Fruit fly (Drosophila melanogaster): Measurements from ENCODE around the gene Pburs.
A peak's percentile ranks its signal among the peaks of the same experiment; 100 is the strongest.

The Pburs gene

DNA sequence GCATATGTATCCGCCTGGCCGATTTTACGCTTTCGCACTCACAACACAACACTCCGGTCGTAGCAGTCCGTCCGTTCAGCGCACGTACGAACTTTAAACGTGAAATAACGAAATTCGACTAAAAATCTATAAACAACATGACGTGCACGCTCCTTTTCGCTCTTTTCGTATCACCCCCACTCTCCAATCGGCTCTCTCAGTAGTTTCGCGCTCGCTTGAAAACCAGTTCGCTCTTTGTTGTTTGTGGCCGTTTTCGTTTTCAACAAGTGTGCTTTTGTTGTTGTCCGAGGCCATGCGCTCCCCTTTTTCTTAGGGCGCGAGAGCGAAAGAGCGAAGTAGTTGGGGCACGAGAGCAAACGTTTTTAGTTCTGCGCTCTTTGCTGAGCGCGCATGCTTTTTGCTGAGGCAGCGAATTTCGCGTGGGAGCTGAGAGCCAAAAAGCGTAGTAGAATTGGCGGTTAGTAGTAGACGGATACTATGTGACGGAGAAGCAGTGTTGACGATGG, 7.7 kb downstream of the Pburs start, which contains the start of gene elB (continued):
- TF ChIP-seq Dip3 (GFP tag; optimal IDR thresholded peaks at IDR 0.05): no peak
- no peak for TF ChIP-seq wdn (GFP tag; IDR thresholded peaks at IDR 0.05)
- TF ChIP-seq CG3281 (GFP tag; optimal IDR thresholded peaks at IDR 0.05): no peak
- no peak for TF ChIP-seq Kr (GFP tag; optimal IDR thresholded peaks at IDR 0.05)
- TF ChIP-seq CG12769 (tag; optimal IDR thresholded peaks at IDR 0.05): no peak
- TF ChIP-seq ranshi (GFP tag; IDR thresholded peaks at IDR 0.05): no peak
- no peak for TF ChIP-seq BEAF-32 (GFP tag; optimal IDR thresholded peaks at IDR 0.05)
- TF ChIP-seq sima (GFP tag; optimal IDR thresholded peaks at IDR 0.05): no peak
- no peak for TF ChIP-seq Oaz (GFP tag; IDR thresholded peaks at IDR 0.05)
- no peak for TF ChIP-seq CG10274 (GFP tag; optimal IDR thresholded peaks at IDR 0.05)
- TF ChIP-seq Atf3 (GFP tag; optimal IDR thresholded peaks at IDR 0.05): no peak
- no peak for TF ChIP-seq aop (GFP tag; IDR thresholded peaks at IDR 0.05)
- TF ChIP-seq nerfin-1 (tag; optimal IDR thresholded peaks at IDR 0.05): no peak
- TF ChIP-seq CG16813 (GFP tag; IDR thresholded peaks at IDR 0.05; ENCODE audit: partially characterized antibody): no peak
- TF ChIP-seq CG4328 (GFP tag; optimal IDR thresholded peaks at IDR 0.05): no peak
- peak in 1 of 2 experiments; percentile 2 for TF ChIP-seq Hr51 (GFP tag; optimal IDR thresholded peaks at IDR 0.05)
- no peak for TF ChIP-seq Mrtf (GFP tag; IDR thresholded peaks at IDR 0.05)
- no peak; the same call in 2 of the 3 replicates for TF ChIP-seq B-H1 (GFP tag; IDR thresholded peaks at IDR 0.05)
- TF ChIP-seq CG6175 (GFP tag; IDR thresholded peaks at IDR 0.05): peak; percentile 30; the same call in 1 of the 3 replicates
- TF ChIP-seq sug (tag; optimal IDR thresholded peaks at IDR 0.05): peak; percentile 5
- no peak for TF ChIP-seq zfh2 (GFP tag; optimal IDR thresholded peaks at IDR 0.05)
- TF ChIP-seq Atf-2 (GFP tag; optimal IDR thresholded peaks at IDR 0.05): no peak
- peak; percentile 68 for TF ChIP-seq Drgx (GFP tag; IDR thresholded peaks at IDR 0.05)
- TF ChIP-seq CG4360 (GFP tag; IDR thresholded peaks at IDR 0.05): peak; percentile 86
- TF ChIP-seq CG10431 (GFP tag; optimal IDR thresholded peaks at IDR 0.05): no peak
- TF ChIP-seq Bteb2 (GFP tag; optimal IDR thresholded peaks at IDR 0.05): no peak
- TF ChIP-seq CG8388 (GFP tag; optimal IDR thresholded peaks at IDR 0.05): no peak
- TF ChIP-seq Hmr (GFP tag; optimal IDR thresholded peaks at IDR 0.05): peak; percentile 0
- TF ChIP-seq sr (GFP tag; IDR thresholded peaks at IDR 0.05): peak; percentile 85
- no peak for TF ChIP-seq CG1647 (GFP tag; optimal IDR thresholded peaks at IDR 0.05)
- peak; percentile 20 for TF ChIP-seq her (GFP tag; optimal IDR thresholded peaks at IDR 0.05)
- peak; percentile 53; the same call in 1 of the 2 replicates for TF ChIP-seq Atf6 (GFP tag; IDR thresholded peaks at IDR 0.05)
- no peak for TF ChIP-seq CG17328 (GFP tag; IDR thresholded peaks at IDR 0.05)
- TF ChIP-seq NC2α (GFP tag; optimal IDR thresholded peaks at IDR 0.05): no peak
- no peak for TF ChIP-seq D19B (GFP tag; optimal IDR thresholded peaks at IDR 0.05)
- TF ChIP-seq h (optimal IDR thresholded peaks at IDR 0.05): no peak
- no peak for TF ChIP-seq emc (GFP tag; optimal IDR thresholded peaks at IDR 0.05)
- TF ChIP-seq nau (GFP tag; optimal IDR thresholded peaks at IDR 0.05): peak; percentile 23
- TF ChIP-seq CG6813 (GFP tag; optimal IDR thresholded peaks at IDR 0.05): no peak
- TF ChIP-seq da (GFP tag; optimal IDR thresholded peaks at IDR 0.05): no peak
- no peak for TF ChIP-seq CG9817 (tag; optimal IDR thresholded peaks at IDR 0.05)
- TF ChIP-seq jing (GFP tag; optimal IDR thresholded peaks at IDR 0.05): no peak
- TF ChIP-seq HLHmδ (GFP tag; optimal IDR thresholded peaks at IDR 0.05): no peak
- TF ChIP-seq CG8281 (tag; optimal IDR thresholded peaks at IDR 0.05): no peak
- TF ChIP-seq usp (GFP tag; optimal IDR thresholded peaks at IDR 0.05): no peak
- no peak for TF ChIP-seq sc (optimal IDR thresholded peaks at IDR 0.05)
- no peak for TF ChIP-seq sc (GFP tag; optimal IDR thresholded peaks at IDR 0.05)
- TF ChIP-seq schlank (tag; optimal IDR thresholded peaks at IDR 0.05): no peak
- no peak; the same call in 2 of the 3 replicates for TF ChIP-seq gce (GFP tag; IDR thresholded peaks at IDR 0.05)
- TF ChIP-seq tio (GFP tag; optimal IDR thresholded peaks at IDR 0.05): no peak
- TF ChIP-seq slp2 (GFP tag; optimal IDR thresholded peaks at IDR 0.05): no peak
- no peak for TF ChIP-seq gsb-n (tag; optimal IDR thresholded peaks at IDR 0.05)
